Worm (Caenorhabditis elegans) whole organism, young adult: Measurements from ENCODE around the gene C02F5.13.

Experiments
- F10E7.11 ChIP-seq: sonication (generic microtip); optimal IDR thresholded peaks from 2 replicates; lab custom pipeline; 2017; ENCODE audit warnings: mild to moderate bottlenecking, missing genetic modification characterization, moderate library complexity, missing compliant biosample characterization
- F33H1.4 ChIP-seq: fragments of 200-800 bp; sonication (Bioruptor generic); IDR thresholded peaks from 2 replicates; pipeline ENCODE4 v1.3.6; 2022; ENCODE audit warnings: missing genetic modification reagents, missing genetic modification characterization, missing compliant biosample characterization
- F39B2.1 ChIP-seq: fragments of 200-800 bp; sonication (Bioruptor generic); IDR thresholded peaks from 2 replicates; pipeline ENCODE4 v1.3.6; 2022; ENCODE audit warnings: missing genetic modification reagents, missing genetic modification characterization, missing compliant biosample characterization
- F52B5.7 ChIP-seq: sonication (generic microtip); optimal IDR thresholded peaks from 2 replicates; lab custom pipeline; 2016; ENCODE audit warnings: mild to moderate bottlenecking, missing genetic modification characterization, missing compliant biosample characterization
- F57A8.1 ChIP-seq: fragments of 200-800 bp; sonication (Bioruptor generic); optimal IDR thresholded peaks from 2 replicates; lab custom pipeline; 2018; ENCODE audit warnings: mild to moderate bottlenecking, missing genetic modification characterization, moderate library complexity, missing compliant biosample characterization
- F57C9.4 ChIP-seq: sonication (generic microtip); optimal IDR thresholded peaks from 2 replicates; lab custom pipeline; 2017; ENCODE audit warnings: mild to moderate bottlenecking, missing genetic modification characterization, missing compliant biosample characterization
- K12H6.12 ChIP-seq: fragments of 200-800 bp; sonication (Bioruptor generic); optimal IDR thresholded peaks from 2 replicates; lab custom pipeline; 2018; ENCODE audit warnings: mild to moderate bottlenecking, missing genetic modification characterization, missing compliant biosample characterization
- Y53F4B.3 ChIP-seq: fragments of 200-800 bp; sonication (Bioruptor generic); IDR thresholded peaks from 2 replicates; pipeline ENCODE4 v1.3.6; 2022; ENCODE audit warnings: missing genetic modification reagents, missing genetic modification characterization, missing compliant biosample characterization
- aptf-2 ChIP-seq: fragments of 200-800 bp; sonication (Bioruptor generic); conservative IDR thresholded peaks from 2 replicates; pipeline ENCODE4 v1.3.6; 2022; ENCODE audit warnings: missing genetic modification reagents, missing genetic modification characterization, missing compliant biosample characterization
- aptf-3 ChIP-seq: fragments of 200-800 bp; sonication (Bioruptor generic); IDR thresholded peaks from 2 replicates; pipeline ENCODE4 v1.3.6; 2022; ENCODE audit warnings: missing genetic modification characterization, missing compliant biosample characterization
- attf-3 ChIP-seq: fragments of 200-800 bp; sonication (Bioruptor generic); conservative IDR thresholded peaks from 2 replicates; pipeline ENCODE4 v1.3.6; 2022; ENCODE audit warnings: missing genetic modification reagents, missing genetic modification characterization, missing compliant biosample characterization
- ceh-27 ChIP-seq: fragments of 200-800 bp; sonication (Bioruptor generic); optimal IDR thresholded peaks from 2 replicates; lab custom pipeline; 2018; ENCODE audit warnings: mild to moderate bottlenecking, missing genetic modification characterization, moderate library complexity, missing compliant biosample characterization
- ceh-91 ChIP-seq: fragments of 200-800 bp; sonication (Bioruptor generic); IDR thresholded peaks from 2 replicates; pipeline ENCODE4 v1.3.6; 2022; ENCODE audit warnings: missing genetic modification reagents, missing genetic modification characterization, missing compliant biosample characterization
- dox-1 ChIP-seq: fragments of 200-800 bp; sonication (Bioruptor generic); IDR thresholded peaks from 2 replicates; pipeline ENCODE4 v1.3.6; 2022; ENCODE audit warnings: missing genetic modification reagents, missing genetic modification characterization, missing compliant biosample characterization
- fkh-3 ChIP-seq: sonication (generic microtip); optimal IDR thresholded peaks from 2 replicates; lab custom pipeline; 2016; ENCODE audit warnings: mild to moderate bottlenecking, missing genetic modification characterization, missing compliant biosample characterization
- hmg-1.2 ChIP-seq: fragments of 200-800 bp; sonication (Bioruptor generic); IDR thresholded peaks from 2 replicates; pipeline ENCODE4 v1.3.6; 2022; ENCODE audit warnings: missing genetic modification reagents, missing genetic modification characterization, missing compliant biosample characterization
- hrde-1 ChIP-seq: sonication (generic microtip); optimal IDR thresholded peaks from 2 replicates; lab custom pipeline; 2016; ENCODE audit warnings: missing genetic modification characterization, mild to moderate bottlenecking, missing compliant biosample characterization, moderate library complexity, missing genotype, missing genetic modification reagents, borderline replicate concordance
- lag-1 ChIP-seq: fragments of 200-800 bp; sonication (Bioruptor generic); IDR thresholded peaks from 2 replicates; pipeline ENCODE4 v1.3.6; 2022; ENCODE audit warnings: missing genetic modification reagents, missing genetic modification characterization, missing compliant biosample characterization
- lin-35 ChIP-seq, 3 experiments: fragments of 150-350 bp in 2 of 3; sonication (generic microtip) in 1 of 3; optimal IDR thresholded peaks; 2 replicates each; lab custom pipeline; 2014 to 2018; ENCODE audit warnings: missing biosample characterization in 3 of 3, missing genetic modification characterization in 3 of 3, missing genetic modification reagents in 3 of 3
- lir-1 ChIP-seq: fragments of 200-800 bp; sonication (Bioruptor generic); conservative IDR thresholded peaks from 2 replicates; pipeline ENCODE4 v1.3.6; 2022; ENCODE audit warnings: missing genetic modification reagents, missing genetic modification characterization, missing compliant biosample characterization
- lsl-1 ChIP-seq: fragments of 200-800 bp; sonication (Bioruptor generic); optimal IDR thresholded peaks from 2 replicates; lab custom pipeline; 2018; ENCODE audit warnings: mild to moderate bottlenecking, missing genetic modification characterization, moderate library complexity, missing compliant biosample characterization
- mcd-1 ChIP-seq: fragments of 200-800 bp; sonication (Bioruptor generic); IDR thresholded peaks from 2 replicates; pipeline ENCODE4 v1.3.6; 2022; ENCODE audit warnings: missing genetic modification reagents, missing genetic modification characterization, missing compliant biosample characterization
- nhr-80 ChIP-seq: sonication (generic microtip); optimal IDR thresholded peaks from 2 replicates; lab custom pipeline; 2016; ENCODE audit warnings: missing genetic modification characterization, missing compliant biosample characterization
- nhr-90 ChIP-seq: sonication (generic microtip); optimal IDR thresholded peaks from 2 replicates; lab custom pipeline; 2016; ENCODE audit warnings: missing genotype, mild to moderate bottlenecking, missing genetic modification characterization, missing compliant biosample characterization
- pha-4 ChIP-seq: fragments of 150-350 bp; sonication (generic microtip); optimal IDR thresholded peaks from 2 replicates; lab custom pipeline; 2014; ENCODE audit warnings: missing biosample characterization, missing genetic modification reagents, missing genetic modification characterization
- rcor-1 ChIP-seq: fragments of 200-800 bp; sonication (Bioruptor generic); IDR thresholded peaks from 2 replicates; pipeline ENCODE4 v1.3.6; 2022; ENCODE audit warnings: missing genetic modification reagents, missing genetic modification characterization, missing compliant biosample characterization
- snpc-1.3 ChIP-seq: sonication (generic microtip); optimal IDR thresholded peaks from 2 replicates; lab custom pipeline; 2017; ENCODE audit warnings: missing genetic modification characterization, mild to moderate bottlenecking, missing compliant biosample characterization, antibody characterized with exemption, moderate library complexity, missing genotype, missing genetic modification reagents; ENCODE audit not compliant: insufficient read depth
- snpc-3.4 ChIP-seq: sonication (generic microtip); optimal IDR thresholded peaks from 2 replicates; lab custom pipeline; 2017; ENCODE audit warnings: missing genetic modification characterization, mild to moderate bottlenecking, missing compliant biosample characterization, antibody characterized with exemption, moderate library complexity, missing genotype, missing genetic modification reagents
- snpc-4 ChIP-seq, 5 experiments: fragments of 150-350 bp in 1 of 5; sonication (generic microtip) in 4 of 5; optimal IDR thresholded peaks; 2 replicates each; lab custom pipeline; 2014 to 2018; ENCODE audit warnings: missing genetic modification characterization in 5 of 5, missing biosample characterization in 3 of 5, antibody characterized with exemption in 2 of 5, mild to moderate bottlenecking in 2 of 5, missing compliant biosample characterization in 2 of 5, missing genotype in 2 of 5, moderate library complexity in 2 of 5, missing genetic modification reagents in 1 of 5
- somi-1 ChIP-seq: fragments of 200-800 bp; sonication (Bioruptor generic); optimal IDR thresholded peaks from 2 replicates; lab custom pipeline; 2018; ENCODE audit warnings: mild to moderate bottlenecking, missing genetic modification characterization, missing compliant biosample characterization
- unc-62 ChIP-seq: fragments of 150-350 bp; optimal IDR thresholded peaks from 2 replicates; lab custom pipeline; 2014; ENCODE audit warnings: missing biosample characterization, missing genetic modification reagents, missing genetic modification characterization
- ztf-18 ChIP-seq: sonication (generic microtip); optimal IDR thresholded peaks from 2 replicates; lab custom pipeline; 2016; ENCODE audit warnings: missing genotype, mild to moderate bottlenecking, missing genetic modification characterization, missing compliant biosample characterization
- ztf-22 ChIP-seq: fragments of 200-800 bp; sonication (Bioruptor generic); optimal IDR thresholded peaks from 2 replicates; lab custom pipeline; 2018; ENCODE audit warnings: mild to moderate bottlenecking, missing genetic modification characterization, moderate library complexity, missing compliant biosample characterization
- ztf-26 ChIP-seq: sonication (generic microtip); optimal IDR thresholded peaks from 2 replicates; lab custom pipeline; 2017; ENCODE audit warnings: missing genetic modification characterization, missing compliant biosample characterization
- ztf-28 ChIP-seq: fragments of 200-800 bp; sonication (Bioruptor generic); IDR thresholded peaks from 2 replicates; pipeline ENCODE4 v1.3.6; 2022; ENCODE audit warnings: missing genetic modification reagents, missing genetic modification characterization, missing compliant biosample characterization

Gene C02F5.13

ce11 chrIII:8281310-8281709 is 34.2 kb downstream of the C02F5.13 start:
- TF ChIP-seq hmg-1.2 (GFP tag; lab: Robert Waterston, UW) (no peak), snpc-3.4 (tag; lab: Kevin White, UChicago) (no peak), rcor-1 (GFP tag; lab: Robert Waterston, UW) (no peak), mcd-1 (GFP tag; lab: Robert Waterston, UW) (no peak), snpc-1.3 (tag; lab: Kevin White, UChicago) (no peak), F33H1.4 (GFP tag; lab: Robert Waterston, UW) (no peak), ztf-28 (no peak), ceh-91 (no peak), ztf-26 (no peak), lir-1 (GFP tag; lab: Robert Waterston, UW) (no peak), lag-1 (no peak), Y53F4B.3 (GFP tag; lab: Robert Waterston, UW) (no peak), nhr-90 (tag; lab: Kevin White, UChicago) (no peak), K12H6.12 (tag; lab: Kevin White, UChicago) (no peak), ztf-18 (tag; lab: Kevin White, UChicago) (no peak), F57C9.4 (tag; lab: Kevin White, UChicago) (no peak)
- TF ChIP-seq, all 124 proteins: peak for 0

DNA sequence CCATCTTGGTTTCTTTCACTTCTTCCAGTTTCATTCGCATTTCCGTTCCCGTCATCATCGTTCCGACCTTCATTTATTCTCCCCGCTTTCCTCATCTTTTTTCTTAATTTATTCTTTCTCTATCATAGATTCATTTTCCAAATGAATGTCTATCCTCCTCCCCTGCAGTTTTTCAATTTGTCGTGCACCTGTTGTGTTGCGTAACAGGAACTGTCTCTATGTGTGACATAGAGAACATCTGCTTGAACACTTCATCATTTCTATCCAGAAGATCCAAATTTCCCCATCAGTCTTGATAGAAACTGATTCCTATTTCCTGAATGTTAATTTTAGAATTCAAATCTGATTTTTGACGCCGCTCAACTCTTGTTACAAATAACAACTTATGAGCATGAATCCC is 36.4 kb downstream of the C02F5.13 start:
- TF ChIP-seq F10E7.11 (tag; lab: Kevin White, UChicago) (no peak), fkh-3 (tag; lab: Kevin White, UChicago) (no peak), nhr-80 (no peak), hrde-1 (no peak), dox-1 (GFP tag; lab: Robert Waterston, UW) (no peak), somi-1 (GFP tag; lab: Kevin White, UChicago) (no peak), mcd-1 (GFP tag; lab: Robert Waterston, UW) (no peak), aptf-2 (no peak), F52B5.7 (no peak), ztf-22 (no peak), lin-35 (GFP tag; optimal IDR thresholded peaks at IDR 0.05; lab: Kevin White, UChicago) (no peak), snpc-4 (GFP tag; optimal IDR thresholded peaks at IDR 0.05; lab: Kevin White, UChicago) (no peak), snpc-4 (tag; optimal IDR thresholded peaks at IDR 0.05; lab: Kevin White, UChicago) (no peak), F57A8.1 (GFP tag; lab: Kevin White, UChicago) (no peak), snpc-3.4 (tag; lab: Kevin White, UChicago) (no peak), unc-62 (GFP tag; lab: Kevin White, UChicago) (no peak), attf-3 (GFP tag; lab: Robert Waterston, UW) (no peak), aptf-3 (GFP tag; lab: Robert Waterston, UW) (no peak)

ce11 chrIII:8286003-8286402 is 38.9 kb downstream of the C02F5.13 start:
- TF ChIP-seq lsl-1 (GFP tag; lab: Kevin White, UChicago): no peak
- peak; percentile 18 for TF ChIP-seq ceh-27 (GFP tag; lab: Kevin White, UChicago)
- no peak for TF ChIP-seq pha-4 (tag; lab: Kevin White, UChicago)
- TF ChIP-seq F39B2.1 (GFP tag; lab: Robert Waterston, UW): no peak
